Fruit fly (Drosophila melanogaster) whole organism, embryonic: Measurements from ENCODE around the gene lgs.

Source experiments
- Asciz ChIP-seq: fragments of 200-800 bp; sonication (Bioruptor generic); optimal IDR thresholded peaks from 2 replicates; lab custom pipeline; 2017; ENCODE audit warnings: missing biosample characterization, mild to moderate bottlenecking, missing genetic modification characterization, missing genetic modification reagents
- C15 ChIP-seq: fragments of 200-800 bp; sonication (Bioruptor generic); IDR thresholded peaks from 3 replicates; pipeline ENCODE4 v1.3.6; 2022; ENCODE audit warnings: missing biosample characterization, missing genetic modification characterization
- CG10267 ChIP-seq: fragments of 200-800 bp; sonication (Bioruptor generic); optimal IDR thresholded peaks from 2 replicates; lab custom pipeline; 2018; ENCODE audit warnings: missing biosample characterization, mild to moderate bottlenecking, missing genetic modification characterization, moderate library complexity
- CG11398 ChIP-seq: fragments of 200-800 bp; sonication (Bioruptor generic); optimal IDR thresholded peaks from 2 replicates; lab custom pipeline; 2016; ENCODE audit warnings: missing biosample characterization, missing genetic modification characterization
- CG11504 ChIP-seq: fragments of 200-800 bp; sonication (Bioruptor generic); optimal IDR thresholded peaks from 3 replicates; lab custom pipeline; 2019; ENCODE audit warnings: missing biosample characterization, mild to moderate bottlenecking, missing genetic modification characterization, moderate library complexity
- CG11695 ChIP-seq: fragments of 200-800 bp; sonication (Bioruptor generic); IDR thresholded peaks from 3 replicates; pipeline ENCODE4 v1.3.6; 2022; ENCODE audit warnings: missing biosample characterization, missing genetic modification characterization
- CG12104 ChIP-seq: fragments of 200-800 bp; sonication (Bioruptor generic); optimal IDR thresholded peaks from 3 replicates; lab custom pipeline; 2016; ENCODE audit warnings: missing biosample characterization, missing genetic modification characterization
- CG13296 ChIP-seq: fragments of 200-800 bp; sonication (Bioruptor generic); optimal IDR thresholded peaks from 3 replicates; lab custom pipeline; 2018; ENCODE audit warnings: missing biosample characterization, mild to moderate bottlenecking, missing genetic modification characterization
- CG17186 ChIP-seq: fragments of 200-800 bp; sonication (Bioruptor generic); optimal IDR thresholded peaks from 3 replicates; lab custom pipeline; 2017; ENCODE audit warnings: missing biosample characterization, missing genetic modification reagents, missing genetic modification characterization
- CG17385 ChIP-seq: fragments of 200-800 bp; sonication (Bioruptor generic); optimal IDR thresholded peaks from 3 replicates; lab custom pipeline; 2018; ENCODE audit warnings: missing biosample characterization, mild to moderate bottlenecking, missing genetic modification characterization
- CG18011 ChIP-seq: fragments of 200-800 bp; sonication (Bioruptor generic); optimal IDR thresholded peaks from 2 replicates; lab custom pipeline; 2017; ENCODE audit warnings: missing biosample characterization, missing genetic modification characterization, mild to moderate bottlenecking, moderate library complexity, missing genotype
- CG18262 ChIP-seq: fragments of 200-800 bp; optimal IDR thresholded peaks from 3 replicates; lab custom pipeline; 2019; ENCODE audit warnings: missing biosample characterization, mild to moderate bottlenecking, missing genetic modification characterization, moderate library complexity
- CG18619 ChIP-seq: fragments of 200-800 bp; sonication (Bioruptor generic); optimal IDR thresholded peaks from 3 replicates; lab custom pipeline; 2017; ENCODE audit warnings: missing biosample characterization, mild to moderate bottlenecking, missing genetic modification characterization
- CG2199 ChIP-seq: fragments of 200-800 bp; sonication (Bioruptor generic); IDR thresholded peaks from 3 replicates; pipeline ENCODE4 v1.3.6; 2022; ENCODE audit warnings: missing biosample characterization, missing genetic modification characterization
- CG3847 ChIP-seq: fragments of 200-800 bp; sonication (Bioruptor generic); IDR thresholded peaks from 2 replicates; pipeline ENCODE4 v1.3.6; 2022; ENCODE audit warnings: missing biosample characterization, missing genetic modification characterization
- CG3995 ChIP-seq: fragments of 200-800 bp; sonication (Bioruptor generic); optimal IDR thresholded peaks from 3 replicates; lab custom pipeline; 2016; ENCODE audit warnings: missing biosample characterization, missing genetic modification characterization
- CG4328 ChIP-seq: fragments of 200-800 bp; sonication (Bioruptor generic); optimal IDR thresholded peaks from 3 replicates; lab custom pipeline; 2017; ENCODE audit warnings: missing biosample characterization, missing genetic modification reagents, missing genetic modification characterization
- CG4617 ChIP-seq: fragments of 200-800 bp; sonication (Bioruptor generic); optimal IDR thresholded peaks from 3 replicates; lab custom pipeline; 2016; ENCODE audit warnings: missing biosample characterization, missing genetic modification characterization, borderline replicate concordance
- CG4707 ChIP-seq: fragments of 200-800 bp; sonication (Bioruptor generic); optimal IDR thresholded peaks from 2 replicates; lab custom pipeline; 2018; ENCODE audit warnings: missing biosample characterization, mild to moderate bottlenecking, missing genetic modification characterization, moderate library complexity
- CG6254 ChIP-seq: fragments of 200-800 bp; sonication (Bioruptor generic); optimal IDR thresholded peaks from 3 replicates; lab custom pipeline; 2017; ENCODE audit warnings: mild to moderate bottlenecking, missing biosample characterization, missing genetic modification reagents, missing genetic modification characterization
- CG8765 ChIP-seq: fragments of 200-800 bp; sonication (Bioruptor generic); IDR thresholded peaks from 2 replicates; pipeline ENCODE4 v1.3.6; 2022; ENCODE audit warnings: missing biosample characterization, missing genetic modification characterization
- CG9215 ChIP-seq: fragments of 200-800 bp; sonication (Bioruptor generic); IDR thresholded peaks from 2 replicates; pipeline ENCODE4 v1.3.6; 2022; ENCODE audit warnings: missing biosample characterization, missing genetic modification characterization
- Drgx ChIP-seq: fragments of 200-800 bp; sonication (Bioruptor generic); IDR thresholded peaks from 2 replicates; pipeline ENCODE4 v1.3.6; 2022; ENCODE audit warnings: missing biosample characterization, missing genetic modification characterization
- Ets97D ChIP-seq: fragments of 200-800 bp; sonication (Bioruptor generic); optimal IDR thresholded peaks from 3 replicates; lab custom pipeline; 2016; ENCODE audit warnings: missing biosample characterization, missing genetic modification characterization
- H15 ChIP-seq: fragments of 200-800 bp; sonication (Bioruptor generic); IDR thresholded peaks from 3 replicates; pipeline ENCODE4 v1.3.6; 2022; ENCODE audit warnings: missing biosample characterization, missing genetic modification characterization
- HLHmδ ChIP-seq: fragments of 200-800 bp; sonication (Bioruptor generic); optimal IDR thresholded peaks from 2 replicates; lab custom pipeline; 2018; ENCODE audit warnings: missing biosample characterization, mild to moderate bottlenecking, missing genetic modification characterization, moderate library complexity
- Hey ChIP-seq: fragments of 200-800 bp; sonication (Bioruptor generic); optimal IDR thresholded peaks from 3 replicates; lab custom pipeline; 2018; ENCODE audit warnings: missing biosample characterization, mild to moderate bottlenecking, missing genetic modification characterization
- HmgZ ChIP-seq: fragments of 200-800 bp; sonication (Bioruptor generic); optimal IDR thresholded peaks from 2 replicates; lab custom pipeline; 2018; ENCODE audit warnings: missing biosample characterization, mild to moderate bottlenecking, missing genetic modification characterization
- MESR4 ChIP-seq: fragments of 200-800 bp; sonication (Bioruptor generic); optimal IDR thresholded peaks from 2 replicates; lab custom pipeline; 2018; ENCODE audit warnings: missing biosample characterization, mild to moderate bottlenecking, missing genetic modification characterization, moderate library complexity
- Nf-YC ChIP-seq: fragments of 200-800 bp; optimal IDR thresholded peaks from 3 replicates; lab custom pipeline; 2019; ENCODE audit warnings: missing biosample characterization, mild to moderate bottlenecking, missing genetic modification characterization, moderate library complexity
- TFAM ChIP-seq: fragments of 200-800 bp; sonication (Bioruptor generic); optimal IDR thresholded peaks from 2 replicates; lab custom pipeline; 2017; ENCODE audit warnings: missing biosample characterization, missing genetic modification characterization, inconsistent platforms
- Tbp ChIP-seq: fragments of >200 bp; optimal IDR thresholded peaks from 2 replicates; lab custom pipeline; 2018; ENCODE audit warnings: missing biosample characterization, missing genetic modification characterization
- Trl ChIP-seq, 3 experiments: fragments of >200 bp in 2 of 3; fragments of 200-800 bp in 1 of 3; sonication (Bioruptor generic) in 1 of 3; optimal IDR thresholded peaks; 2 replicates in 1 of 3; 3 replicates in 2 of 3; lab custom pipeline; 2016 to 2017; ENCODE audit warnings: missing biosample characterization in 1 of 3, missing genetic modification characterization in 1 of 3
- Vsx1 ChIP-seq: fragments of 200-800 bp; sonication (Bioruptor generic); optimal IDR thresholded peaks from 2 replicates; lab custom pipeline; 2017; ENCODE audit warnings: missing biosample characterization, mild to moderate bottlenecking, missing genetic modification characterization, missing genetic modification reagents
- ase ChIP-seq: fragments of 200-800 bp; sonication (Bioruptor generic); IDR thresholded peaks from 3 replicates; pipeline ENCODE4 v1.3.6; 2022; ENCODE audit warnings: missing biosample characterization, missing genetic modification characterization
- caup ChIP-seq: fragments of 200-800 bp; sonication (Bioruptor generic); optimal IDR thresholded peaks from 3 replicates; lab custom pipeline; 2017; ENCODE audit warnings: missing biosample characterization, mild to moderate bottlenecking, missing genetic modification characterization, moderate library complexity; ENCODE audit not compliant: severe bottlenecking
- chm ChIP-seq: fragments of 200-800 bp; sonication (Bioruptor generic); IDR thresholded peaks from 2 replicates; pipeline ENCODE4 v1.3.6; 2022; ENCODE audit warnings: missing biosample characterization, missing genetic modification characterization
- dati ChIP-seq: fragments of 200-800 bp; sonication (Bioruptor generic); IDR thresholded peaks from 2 replicates; pipeline ENCODE4 v1.3.6; 2022; ENCODE audit warnings: missing biosample characterization, missing genetic modification characterization
- emc ChIP-seq: fragments of 200-800 bp; sonication (Bioruptor generic); optimal IDR thresholded peaks from 2 replicates; lab custom pipeline; 2016; ENCODE audit warnings: missing biosample characterization, missing genetic modification characterization
- ems ChIP-seq: fragments of 200-800 bp; sonication (Bioruptor generic); optimal IDR thresholded peaks from 3 replicates; lab custom pipeline; 2016; ENCODE audit warnings: missing biosample characterization, missing genetic modification characterization
- fd64A ChIP-seq: fragments of 200-800 bp; sonication (Bioruptor generic); optimal IDR thresholded peaks from 3 replicates; lab custom pipeline; 2018; ENCODE audit warnings: missing biosample characterization, mild to moderate bottlenecking, missing genetic modification characterization
- gcm2 ChIP-seq: fragments of 200-800 bp; sonication (Bioruptor generic); optimal IDR thresholded peaks from 2 replicates; lab custom pipeline; 2016; ENCODE audit warnings: missing biosample characterization, missing genetic modification characterization
- gsb ChIP-seq: fragments of 200-800 bp; sonication (Bioruptor generic); IDR thresholded peaks from 2 replicates; pipeline ENCODE4 v1.3.6; 2022; ENCODE audit warnings: missing biosample characterization, missing genetic modification characterization
- odd ChIP-seq: fragments of 200-800 bp; sonication (Bioruptor generic); optimal IDR thresholded peaks from 2 replicates; lab custom pipeline; 2017; ENCODE audit warnings: missing biosample characterization, mild to moderate bottlenecking, missing genetic modification characterization
- pan ChIP-seq, 4 experiments: fragments of >200 bp in 3 of 4; fragments of 200-800 bp in 1 of 4; sonication (Bioruptor generic) in 1 of 4; optimal IDR thresholded peaks in 3 of 4; IDR thresholded peaks in 1 of 4; 2 replicates each; pipeline versions ENCODE4 v1.3.6 to Lab custom; 2017 to 2022; ENCODE audit warnings: missing biosample characterization in 2 of 4, missing genetic modification characterization in 2 of 4, mixed read lengths in 1 of 4
- sima ChIP-seq: fragments of 200-800 bp; sonication (Bioruptor generic); optimal IDR thresholded peaks from 2 replicates; lab custom pipeline; 2016; ENCODE audit warnings: missing biosample characterization, missing genetic modification characterization
- slou ChIP-seq: fragments of 200-800 bp; sonication (Bioruptor generic); optimal IDR thresholded peaks from 3 replicates; lab custom pipeline; 2016; ENCODE audit warnings: missing biosample characterization, missing genetic modification characterization
- sob ChIP-seq: fragments of 200-800 bp; sonication (Bioruptor generic); IDR thresholded peaks from 2 replicates; pipeline ENCODE4 v1.3.6; 2022; ENCODE audit warnings: missing biosample characterization, missing genetic modification characterization
- vnd ChIP-seq: fragments of 200-800 bp; sonication (Bioruptor generic); IDR thresholded peaks from 3 replicates; pipeline ENCODE4 v1.3.6; 2022; ENCODE audit warnings: missing biosample characterization, missing genetic modification characterization; ENCODE audit not compliant: partially characterized antibody
- z ChIP-seq: fragments of 200-800 bp; sonication (Bioruptor generic); IDR thresholded peaks from 3 replicates; pipeline ENCODE4 v1.3.6; 2022; ENCODE audit warnings: missing biosample characterization, missing genetic modification characterization

The lgs gene

DNA sequence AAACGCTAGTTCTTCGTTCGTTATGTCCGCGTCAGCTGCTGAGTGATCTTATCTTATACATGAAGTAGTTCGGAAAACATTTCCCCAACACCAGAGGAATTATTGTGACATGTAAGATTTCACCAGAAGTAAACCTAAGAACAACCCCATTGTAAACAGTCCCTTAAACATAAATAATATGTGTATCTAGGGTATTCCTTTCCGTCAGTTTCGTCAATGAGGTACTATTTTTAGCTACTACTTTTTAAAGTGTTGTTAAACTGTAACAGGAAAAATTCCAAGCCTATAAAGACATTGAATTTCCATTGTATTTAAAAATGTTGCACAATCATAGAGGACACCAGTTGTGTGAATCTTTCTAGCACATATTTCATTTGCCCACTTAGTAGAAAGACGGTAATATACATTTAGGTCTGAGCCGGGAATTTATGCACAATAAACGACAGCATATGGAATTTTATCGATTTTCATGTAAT, 39.0 kb upstream of the lgs start (continued):
- TF ChIP-seq gsb (GFP tag; lab: Robert Waterston, UW) (no peak), TFAM (GFP tag; lab: Kevin White, UChicago) (no peak), CG17385 (GFP tag; lab: Kevin White, UChicago) (peak; percentile 32), Nf-YC (tag; lab: Kevin White, UChicago) (no peak), fd64A (GFP tag; lab: Kevin White, UChicago) (no peak), CG18262 (tag; lab: Kevin White, UChicago) (no peak), dati (GFP tag; lab: Robert Waterston, UW) (no peak), CG3995 (GFP tag; lab: Kevin White, UChicago) (peak; percentile 50), CG12104 (GFP tag; lab: Kevin White, UChicago) (no peak), CG4707 (GFP tag; lab: Kevin White, UChicago) (no peak), ems (GFP tag; lab: Kevin White, UChicago) (no peak), Asciz (GFP tag; lab: Kevin White, UChicago) (no peak), C15 (GFP tag; lab: Robert Waterston, UW) (no peak), CG4617 (GFP tag; lab: Kevin White, UChicago) (peak; percentile 15), CG9215 (no peak), CG11695 (GFP tag; lab: Robert Waterston, UW) (no peak), sima (GFP tag; lab: Kevin White, UChicago) (no peak), vnd (GFP tag; lab: Robert Waterston, UW) (no peak), odd (GFP tag; lab: Kevin White, UChicago) (no peak), pan (optimal IDR thresholded peaks at IDR 0.05; lab: Kevin White, UChicago) (no peak), pan (GFP tag; optimal IDR thresholded peaks at IDR 0.05 in 1 of 2, IDR thresholded peaks at IDR 0.05 in 1 of 2) (no peak), MESR4 (GFP tag; lab: Kevin White, UChicago) (peak; percentile 28), gcm2 (GFP tag; lab: Kevin White, UChicago) (no peak), Hey (tag; lab: Kevin White, UChicago) (no peak), CG11398 (no peak), chm (GFP tag; lab: Robert Waterston, UW) (no peak), Drgx (GFP tag; lab: Robert Waterston, UW) (no peak), H15 (no peak), ase (no peak), CG13296 (GFP tag; lab: Kevin White, UChicago) (peak; percentile 43), CG10267 (tag; lab: Kevin White, UChicago) (peak; percentile 82), CG2199 (peak; percentile 92), Tbp (GFP tag; lab: Kevin White, UChicago) (no peak), CG8765 (GFP tag; lab: Robert Waterston, UW) (no peak), emc (GFP tag; lab: Kevin White, UChicago) (no peak), caup (GFP tag; lab: Kevin White, UChicago) (no peak), Vsx1 (no peak), sob (GFP tag; lab: Robert Waterston, UW) (0 out of 2 replicates have a peak, but pooled peaks have one; percentile 39), CG18619 (GFP tag; lab: Kevin White, UChicago) (no peak), CG18011 (GFP tag; lab: Kevin White, UChicago) (no peak), Ets97D (GFP tag; lab: Kevin White, UChicago) (no peak), CG3847 (GFP tag; lab: Robert Waterston, UW) (no peak), HLHmδ (no peak), CG17186 (GFP tag; lab: Kevin White, UChicago) (no peak), CG4328 (GFP tag; lab: Kevin White, UChicago) (peak; percentile 35), slou (GFP tag; lab: Kevin White, UChicago) (no peak), CG6254 (GFP tag; lab: Kevin White, UChicago) (no peak), CG11504 (tag; lab: Kevin White, UChicago) (no peak), z (GFP tag; lab: Robert Waterston, UW) (no peak), Trl (optimal IDR thresholded peaks at IDR 0.05; lab: Kevin White, UChicago) (no peak), Trl (GFP tag; optimal IDR thresholded peaks at IDR 0.05; lab: Kevin White, UChicago) (no peak), HmgZ (tag; lab: Kevin White, UChicago) (peak; percentile 52)
